Worm (Caenorhabditis elegans): ENCODE measurements around the gene ZC404.16.

DNA sequence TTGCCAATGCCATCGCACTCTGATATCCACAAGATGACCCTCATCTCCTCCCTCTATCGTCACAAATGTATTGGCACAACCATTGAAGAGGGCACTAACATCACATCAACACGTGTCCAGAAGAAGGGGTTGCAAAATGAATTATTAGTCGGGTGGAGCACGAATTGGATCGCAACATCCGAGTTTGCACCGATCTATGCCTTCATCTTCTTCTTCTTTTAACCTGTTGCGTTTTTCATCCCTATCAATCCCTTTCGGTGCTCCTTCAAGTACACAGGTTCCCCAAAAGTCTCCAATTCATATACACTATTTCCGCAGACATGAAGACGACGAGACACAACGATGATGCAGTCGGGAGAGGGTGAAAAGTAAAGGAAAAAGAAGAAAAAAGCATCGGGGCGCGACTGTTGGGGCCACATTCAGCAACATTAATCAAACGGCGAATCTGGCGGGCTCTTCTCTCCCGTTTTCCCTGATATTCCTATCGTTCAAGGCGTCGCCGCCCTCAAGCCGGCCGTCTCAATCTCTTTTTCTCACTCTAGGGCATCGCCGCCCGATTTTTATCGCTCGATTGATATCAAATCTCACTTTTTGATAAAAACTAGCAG is 22.0 kb downstream of the ZC404.16 start:
- TF ChIP-seq efl-3 (GFP tag; optimal IDR thresholded peaks at IDR 0.05) (no peak), sup-37 (GFP tag; optimal IDR thresholded peaks at IDR 0.05) (no peak), fkh-8 (tag; optimal IDR thresholded peaks at IDR 0.05) (no peak), C04F5.9 (tag; optimal IDR thresholded peaks at IDR 0.05) (no peak), lsy-2 (tag; optimal IDR thresholded peaks at IDR 0.05) (no peak), nhr-90 (tag; optimal IDR thresholded peaks at IDR 0.05; ENCODE audit: poor library complexity) (no peak), nhr-11 (tag; optimal IDR thresholded peaks at IDR 0.05) (no peak), mdl-1 (tag; optimal IDR thresholded peaks at IDR 0.05) (no peak), ama-1 (optimal IDR thresholded peaks at IDR 0.05) (no peak), nhr-77 (tag; optimal IDR thresholded peaks at IDR 0.05) (no peak), egl-27 (tag; optimal IDR thresholded peaks at IDR 0.05) (no peak), unc-30 (tag; optimal IDR thresholded peaks at IDR 0.05) (no peak)

Measured in whole organism, L1 larva.